Fruit fly (Drosophila melanogaster): ENCODE data around the gene ect.

The ect gene

dm6 chr3L:10225214-10225729 is 23.6 kb upstream of the ect start, which contains the start of gene scramb1 (continued):
- TF ChIP-seq CG10274 (GFP tag; optimal IDR thresholded peaks at IDR 0.05) = no peak
- no peak for TF ChIP-seq sqz (GFP tag; optimal IDR thresholded peaks at IDR 0.05)
- TF ChIP-seq ftz-f1 (GFP tag; optimal IDR thresholded peaks at IDR 0.05) = no peak
- no peak for TF ChIP-seq CG12299 (tag; optimal IDR thresholded peaks at IDR 0.05)
- TF ChIP-seq CG2712 (tag; optimal IDR thresholded peaks at IDR 0.05) = peak; percentile 35
- TF ChIP-seq Abd-B (GFP tag; optimal IDR thresholded peaks at IDR 0.05) = no peak
- TF ChIP-seq sug (tag; optimal IDR thresholded peaks at IDR 0.05) = no peak
- no peak for TF ChIP-seq lov (optimal IDR thresholded peaks at IDR 0.05)
- TF ChIP-seq lov (GFP tag; IDR thresholded peaks at IDR 0.05) = no peak
- TF ChIP-seq CG18011 (GFP tag; optimal IDR thresholded peaks at IDR 0.05) = no peak
- TF ChIP-seq trh (GFP tag; optimal IDR thresholded peaks at IDR 0.05) = no peak
- TF ChIP-seq Rfx (GFP tag; IDR thresholded peaks at IDR 0.05) = no peak
- TF ChIP-seq Tbp (GFP tag; optimal IDR thresholded peaks at IDR 0.05) = no peak
- TF ChIP-seq sr (GFP tag; IDR thresholded peaks at IDR 0.05) = no peak
- TF ChIP-seq schlank (tag; optimal IDR thresholded peaks at IDR 0.05) = no peak
- no peak for TF ChIP-seq fd3F (GFP tag; optimal IDR thresholded peaks at IDR 0.05)
- no peak for TF ChIP-seq Antp (GFP tag; optimal IDR thresholded peaks at IDR 0.05)
- no peak for TF ChIP-seq repo (GFP tag; optimal IDR thresholded peaks at IDR 0.05)
- no peak for TF ChIP-seq crol (GFP tag; IDR thresholded peaks at IDR 0.05)
- no peak for TF ChIP-seq nerfin-1 (tag; optimal IDR thresholded peaks at IDR 0.05)
- TF ChIP-seq CG14710 (tag; optimal IDR thresholded peaks at IDR 0.05) = peak; percentile 20
- no peak for TF ChIP-seq Hand (GFP tag; optimal IDR thresholded peaks at IDR 0.05)
- TF ChIP-seq CG12659 (GFP tag; optimal IDR thresholded peaks at IDR 0.05) = no peak
- no peak for TF ChIP-seq Dbx (GFP tag; IDR thresholded peaks at IDR 0.05)
- no peak for TF ChIP-seq CG16815 (GFP tag; optimal IDR thresholded peaks at IDR 0.05)
- no peak for TF ChIP-seq CG8089 (GFP tag; optimal IDR thresholded peaks at IDR 0.05)
- peak; percentile 25; the same call in 1 of the 3 replicates for TF ChIP-seq knrl (GFP tag; IDR thresholded peaks at IDR 0.05; ENCODE audit: partially characterized antibody)
- no peak for TF ChIP-seq CG8388 (GFP tag; optimal IDR thresholded peaks at IDR 0.05)
- no peak for TF ChIP-seq mirr (GFP tag; optimal IDR thresholded peaks at IDR 0.05)
- TF ChIP-seq CG16813 (GFP tag; IDR thresholded peaks at IDR 0.05; ENCODE audit: partially characterized antibody) = 0 out of 3 replicates have a peak, but pooled peaks have one; percentile 19
- no peak for TF ChIP-seq Hmx (GFP tag; optimal IDR thresholded peaks at IDR 0.05)
- TF ChIP-seq eve (GFP tag; optimal IDR thresholded peaks at IDR 0.05) = no peak
- no peak for TF ChIP-seq nerfin-2 (GFP tag; IDR thresholded peaks at IDR 0.05; ENCODE audit: partially characterized antibody)
- TF ChIP-seq ham (GFP tag; IDR thresholded peaks at IDR 0.05) = no peak
- TF ChIP-seq CG5953 (GFP tag; IDR thresholded peaks at IDR 0.05) = no peak
- no peak for TF ChIP-seq CG4707 (GFP tag; optimal IDR thresholded peaks at IDR 0.05)
- TF ChIP-seq ci (GFP tag; IDR thresholded peaks at IDR 0.05) = no peak
- TF ChIP-seq amos (GFP tag; IDR thresholded peaks at IDR 0.05; ENCODE audit: partially characterized antibody) = peak; percentile 55
- TF ChIP-seq CG13296 (GFP tag; optimal IDR thresholded peaks at IDR 0.05) = no peak
- no peak for TF ChIP-seq Fer3 (tag; optimal IDR thresholded peaks at IDR 0.05)
- TF ChIP-seq ATbp (GFP tag; optimal IDR thresholded peaks at IDR 0.05) = no peak
- peak; percentile 34; the same call in 1 of the 3 replicates for TF ChIP-seq Opbp (GFP tag; IDR thresholded peaks at IDR 0.05; ENCODE audit: partially characterized antibody)
- no peak for TF ChIP-seq lmd (GFP tag; IDR thresholded peaks at IDR 0.05)
- no peak for TF ChIP-seq Mad (GFP tag; optimal IDR thresholded peaks at IDR 0.05)
- TF ChIP-seq trem (tag; optimal IDR thresholded peaks at IDR 0.05) = peak; percentile 51
- TF ChIP-seq CG10431 (GFP tag; optimal IDR thresholded peaks at IDR 0.05) = no peak
- TF ChIP-seq CG3163 (GFP tag; optimal IDR thresholded peaks at IDR 0.05) = no peak
- TF ChIP-seq CG12155 (GFP tag; optimal IDR thresholded peaks at IDR 0.05) = no peak
- peak; percentile 20; the same call in 1 of the 2 replicates for TF ChIP-seq Bgb (GFP tag; IDR thresholded peaks at IDR 0.05; ENCODE audit: partially characterized antibody)
- TF ChIP-seq tin (GFP tag; optimal IDR thresholded peaks at IDR 0.05) = no peak
- no peak for TF ChIP-seq Elba2 (GFP tag; optimal IDR thresholded peaks at IDR 0.05)
